Fruit fly (Drosophila melanogaster) Kc167 (cell line): ENCODE data around the gene IntS14.

Experiments used
- Sin3A ChIP-seq: fragments of >200 bp; optimal IDR thresholded peaks from 2 replicates; lab custom pipeline; 2018; ENCODE audit warnings: missing external identifiers
- h ChIP-seq: fragments of >200 bp; optimal IDR thresholded peaks from 3 replicates; lab custom pipeline; 2018; ENCODE audit warnings: missing external identifiers
- insv ChIP-seq: fragments of >200 bp; optimal IDR thresholded peaks from 3 replicates; lab custom pipeline; 2018; ENCODE audit warnings: missing external identifiers
- psq ChIP-seq: fragments of >200 bp; optimal IDR thresholded peaks from 2 replicates; lab custom pipeline; 2017; ENCODE audit warnings: missing external identifiers
- ttk ChIP-seq: sonication (Bioruptor generic); optimal IDR thresholded peaks from 2 replicates; lab custom pipeline; 2017; ENCODE audit warnings: missing external identifiers

DNA sequence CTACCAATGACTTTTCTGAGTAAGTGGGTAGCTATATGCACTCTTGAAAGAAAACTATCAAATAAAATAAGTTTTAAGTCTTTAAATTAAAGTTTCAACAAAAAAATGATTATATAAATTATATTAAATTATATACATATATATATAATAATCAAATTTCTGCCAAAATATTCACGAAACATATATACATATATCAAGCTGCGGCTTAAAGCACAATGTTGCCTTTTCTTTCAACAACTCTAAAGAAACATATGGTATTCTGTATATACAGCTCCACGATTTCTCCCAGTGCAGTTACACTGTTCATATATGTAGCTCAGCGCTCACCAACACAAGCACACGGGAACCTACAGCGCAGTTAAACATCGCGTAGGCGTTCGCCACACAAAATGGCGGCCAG is 28.7 kb upstream of the IntS14 start:
- TF ChIP-seq insv (lab: Kevin White, UChicago) (no peak), psq (lab: Kevin White, UChicago) (no peak), ttk (lab: Kevin White, UChicago) (no peak), Sin3A (lab: Kevin White, UChicago) (no peak), h (lab: Kevin White, UChicago) (no peak)
